Fruit fly (Drosophila melanogaster): ENCODE data around the gene CG17593.
A peak's percentile ranks its signal among the peaks of the same experiment; 100 is the strongest.

- TF ChIP-seq psq (GFP tag; optimal IDR thresholded peaks at IDR 0.05) (no peak), Dif (GFP tag; optimal IDR thresholded peaks at IDR 0.05; ENCODE audit: partially characterized antibody) (peak; percentile 81), usp (GFP tag; optimal IDR thresholded peaks at IDR 0.05) (no peak), CrebA (GFP tag; optimal IDR thresholded peaks at IDR 0.05; ENCODE audit: borderline replicate concordance) (no peak), Myc (optimal IDR thresholded peaks at IDR 0.05) (no peak), Hr78 (GFP tag; optimal IDR thresholded peaks at IDR 0.05) (no peak), Mio (GFP tag; optimal IDR thresholded peaks at IDR 0.05) (no peak), GATAd (GFP tag; optimal IDR thresholded peaks at IDR 0.05) (no peak), tai (GFP tag; optimal IDR thresholded peaks at IDR 0.05) (no peak), br (GFP tag; optimal IDR thresholded peaks at IDR 0.05) (peak; percentile 15), OdsH (GFP tag; optimal IDR thresholded peaks at IDR 0.05) (no peak), foxo (GFP tag; optimal IDR thresholded peaks at IDR 0.05) (no peak), N (GFP tag; optimal IDR thresholded peaks at IDR 0.05) (no peak), sage (GFP tag; optimal IDR thresholded peaks at IDR 0.05) (no peak)
Observed at dm6 chr2L:3545033-3545666, 30.5 kb downstream of the CG17593 start.
